Fruit fly (Drosophila melanogaster): ENCODE measurements around the gene Tom20.

Tom20 gene

DNA sequence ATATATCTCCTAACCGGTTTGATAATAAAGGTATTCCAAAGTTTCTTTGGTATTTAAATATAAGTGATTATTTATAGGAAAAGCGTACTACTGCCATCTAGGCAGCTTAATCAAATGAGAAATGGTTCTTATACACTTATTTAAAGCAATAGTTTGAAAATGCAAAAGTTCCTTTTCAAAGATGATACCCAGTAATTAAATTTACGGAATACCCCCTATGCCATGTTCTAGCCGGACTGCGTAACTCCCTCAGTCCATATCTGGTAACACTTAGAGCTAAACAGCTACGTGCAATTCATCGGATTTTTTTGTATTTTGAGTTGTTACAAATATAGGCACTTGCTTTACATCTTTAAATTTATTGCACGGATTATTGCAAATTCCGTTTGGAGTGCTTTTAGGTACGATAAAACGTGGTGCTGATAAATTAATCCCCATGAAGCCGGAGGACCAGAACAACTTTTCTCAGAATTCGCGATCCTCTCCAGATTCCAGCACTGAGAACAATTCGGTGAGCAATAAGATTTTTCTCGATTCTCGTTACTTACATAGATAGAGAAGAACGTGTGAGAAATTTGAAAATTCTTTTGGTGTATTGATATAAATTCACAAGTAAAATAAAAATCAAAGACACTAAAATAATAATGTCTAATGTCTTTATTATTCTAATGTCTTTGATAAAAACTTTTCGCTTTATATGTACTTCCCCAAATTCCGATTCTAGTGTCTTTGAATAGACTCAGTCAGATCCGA is 2.2 kb downstream of the Tom20 start, which contains the start of gene CG7668 (continued):
- TF ChIP-seq CG6813 (GFP tag; optimal IDR thresholded peaks at IDR 0.05) (peak; percentile 75), CG11398 (GFP tag; optimal IDR thresholded peaks at IDR 0.05) (peak; percentile 69), schlank (tag; optimal IDR thresholded peaks at IDR 0.05) (peak; percentile 84), Atf6 (GFP tag; IDR thresholded peaks at IDR 0.05) (peak; percentile 90), CG32532 (GFP tag; IDR thresholded peaks at IDR 0.05) (peak; percentile 94), CG15011 (GFP tag; optimal IDR thresholded peaks at IDR 0.05) (peak; percentile 70), CG8765 (GFP tag; IDR thresholded peaks at IDR 0.05) (peak; percentile 86), Deaf1 (tag; optimal IDR thresholded peaks at IDR 0.05) (peak; percentile 66), ase (GFP tag; IDR thresholded peaks at IDR 0.05) (peak; percentile 77; the same call in 1 of the 3 replicates), CG2712 (tag; optimal IDR thresholded peaks at IDR 0.05) (peak; percentile 94), Abd-B (GFP tag; optimal IDR thresholded peaks at IDR 0.05) (no peak), hkb (optimal IDR thresholded peaks at IDR 0.05) (no peak), hkb (GFP tag; IDR thresholded peaks at IDR 0.05) (peak; percentile 96), gfzf (GFP tag; optimal IDR thresholded peaks at IDR 0.05) (peak; percentile 81), bbx (GFP tag; IDR thresholded peaks at IDR 0.05; ENCODE audit: partially characterized antibody) (no peak), dmrt99B (tag; optimal IDR thresholded peaks at IDR 0.05) (peak; percentile 89), Myb (GFP tag; optimal IDR thresholded peaks at IDR 0.05) (peak; percentile 63), Dek (tag; optimal IDR thresholded peaks at IDR 0.05) (peak; percentile 88), zen (tag; optimal IDR thresholded peaks at IDR 0.05) (peak; percentile 91), btn (GFP tag; optimal IDR thresholded peaks at IDR 0.05) (peak; percentile 68), Usf (GFP tag; optimal IDR thresholded peaks at IDR 0.05) (peak; percentile 63), CG12236 (GFP tag; optimal IDR thresholded peaks at IDR 0.05) (peak; percentile 83), Mad (GFP tag; optimal IDR thresholded peaks at IDR 0.05) (peak; percentile 78), CG12299 (tag; optimal IDR thresholded peaks at IDR 0.05) (peak; percentile 88), gro (GFP tag; optimal IDR thresholded peaks at IDR 0.05) (peak; percentile 88), CG9215 (GFP tag; IDR thresholded peaks at IDR 0.05) (no peak), Bgb (GFP tag; IDR thresholded peaks at IDR 0.05; ENCODE audit: partially characterized antibody) (no peak), croc (GFP tag; conservative IDR thresholded peaks at IDR 0.05) (peak; percentile 74), Hr3 (GFP tag; optimal IDR thresholded peaks at IDR 0.05) (peak; percentile 81), CG4730 (GFP tag; IDR thresholded peaks at IDR 0.05) (peak; percentile 84; the same call in 1 of the 2 replicates), CG8281 (tag; optimal IDR thresholded peaks at IDR 0.05) (peak; percentile 76), Xbp1 (GFP tag; optimal IDR thresholded peaks at IDR 0.05) (peak; percentile 91), gce (GFP tag; IDR thresholded peaks at IDR 0.05) (no peak; the same call in 2 of the 3 replicates), CG8089 (GFP tag; optimal IDR thresholded peaks at IDR 0.05) (peak; percentile 79), jumu (GFP tag; optimal IDR thresholded peaks at IDR 0.05) (peak; percentile 85), Sry-β (GFP tag; optimal IDR thresholded peaks at IDR 0.05) (peak; percentile 40), HHEX (GFP tag; optimal IDR thresholded peaks at IDR 0.05) (peak; percentile 88), stc (GFP tag; IDR thresholded peaks at IDR 0.05) (peak; percentile 89), onecut (GFP tag; IDR thresholded peaks at IDR 0.05) (peak; percentile 83), CG13775 (GFP tag; optimal IDR thresholded peaks at IDR 0.05) (peak; percentile 84), Stat92E (GFP tag; optimal IDR thresholded peaks at IDR 0.05) (peak in 1 of 3 experiments; percentile 79), crp (GFP tag; optimal IDR thresholded peaks at IDR 0.05) (peak; percentile 5 to 51), toy (GFP tag; IDR thresholded peaks at IDR 0.05) (no peak; the same call in 1 of the 2 replicates), CG12769 (tag; optimal IDR thresholded peaks at IDR 0.05) (peak; percentile 89), CG2202 (tag; optimal IDR thresholded peaks at IDR 0.05) (peak; percentile 86), E2f2 (GFP tag; IDR thresholded peaks at IDR 0.05) (peak; percentile 68), unpg (GFP tag; optimal IDR thresholded peaks at IDR 0.05) (peak; percentile 95), slp2 (GFP tag; optimal IDR thresholded peaks at IDR 0.05) (peak; percentile 86), crc (GFP tag; optimal IDR thresholded peaks at IDR 0.05) (peak; percentile 69)
